Worm (Caenorhabditis elegans) whole organism, L4 larva: ENCODE data around the gene F41E6.15.

Experiments
- ctbp-1 ChIP-seq: fragments of 200-800 bp; sonication (Bioruptor generic); IDR thresholded peaks from 2 replicates; pipeline ENCODE4 v1.3.6; 2022; ENCODE audit warnings: missing genetic modification reagents, missing genetic modification characterization, missing compliant biosample characterization
- fos-1 ChIP-seq: fragments of 150-350 bp; optimal IDR thresholded peaks from 2 replicates; lab custom pipeline; 2014; ENCODE audit warnings: missing biosample characterization, missing genetic modification characterization
- nhr-102 ChIP-seq: sonication (generic microtip); optimal IDR thresholded peaks from 2 replicates; lab custom pipeline; 2016; ENCODE audit warnings: mild to moderate bottlenecking, missing genetic modification characterization, moderate library complexity, missing compliant biosample characterization
- nhr-76 ChIP-seq: fragments of 150-350 bp; optimal IDR thresholded peaks from 2 replicates; lab custom pipeline; 2014; ENCODE audit warnings: missing biosample characterization, missing genetic modification characterization
- pha-4 ChIP-seq, 2 experiments: fragments of 150-350 bp in 1 of 2; fragments of 200-800 bp in 1 of 2; sonication (Bioruptor generic) in 1 of 2; IDR thresholded peaks in 1 of 2; optimal IDR thresholded peaks in 1 of 2; 2 replicates each; pipeline versions ENCODE4 v1.3.6 to Lab custom; 2014 to 2022; ENCODE audit warnings: missing genetic modification characterization in 2 of 2, missing genetic modification reagents in 2 of 2, missing biosample characterization in 1 of 2, missing compliant biosample characterization in 1 of 2
- snpc-4 ChIP-seq: fragments of 150-350 bp; optimal IDR thresholded peaks from 2 replicates; lab custom pipeline; 2014; ENCODE audit warnings: missing biosample characterization, missing genetic modification characterization
- spr-1 ChIP-seq: sonication (generic microtip); optimal IDR thresholded peaks from 2 replicates; lab custom pipeline; 2016; ENCODE audit warnings: mild to moderate bottlenecking, missing genetic modification characterization, missing compliant biosample characterization
- ztf-11 ChIP-seq: fragments of 150-350 bp; optimal IDR thresholded peaks from 2 replicates; lab custom pipeline; 2014; ENCODE audit warnings: missing biosample characterization, missing genetic modification characterization

- TF ChIP-seq nhr-102 (tag; lab: Kevin White, UChicago) (no peak), snpc-4 (tag; lab: Kevin White, UChicago) (no peak), pha-4 (GFP tag; IDR thresholded peaks at IDR 0.05; lab: Robert Waterston, UW) (no peak), pha-4 (tag; optimal IDR thresholded peaks at IDR 0.05; lab: Kevin White, UChicago) (no peak), fos-1 (tag; lab: Kevin White, UChicago) (no peak), nhr-76 (no peak), spr-1 (tag; lab: Kevin White, UChicago) (no peak), ztf-11 (tag; lab: Kevin White, UChicago) (no peak), ctbp-1 (GFP tag; lab: Robert Waterston, UW) (no peak)
Measured at ce11 chrV:8627580-8627979, 25.0 kb upstream of the F41E6.15 start.
